Fruit fly (Drosophila melanogaster): ENCODE results near the gene gudu.
A peak's percentile ranks its signal among the peaks of the same experiment; 100 is the strongest.

gudu gene

dm6 chr2L:7434737-7435356 is 46.5 kb downstream of the gudu start (continued):
- TF ChIP-seq CG10274 (GFP tag; optimal IDR thresholded peaks at IDR 0.05) = no peak

DNA sequence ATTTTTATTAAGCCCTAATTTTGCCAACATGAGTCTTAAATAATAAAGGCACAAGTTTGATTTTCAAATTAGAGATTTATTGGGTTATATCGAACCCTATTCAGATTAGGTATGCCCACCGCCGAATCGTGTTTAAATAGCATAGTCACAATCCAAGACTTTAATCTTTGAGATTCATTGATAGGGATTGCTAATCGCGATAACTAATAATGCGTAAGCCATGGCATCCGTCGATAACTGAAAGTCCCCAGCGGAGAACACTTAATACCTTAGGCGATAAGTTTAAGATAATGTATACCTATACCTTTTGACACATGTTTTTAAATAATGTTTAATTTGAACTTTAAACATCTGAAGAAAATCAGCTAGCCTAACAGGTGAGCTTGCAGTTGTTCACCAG is 47.2 kb downstream of the gudu start:
- peak; percentile 8 for TF ChIP-seq sd (tag; optimal IDR thresholded peaks at IDR 0.05)
- no peak for TF ChIP-seq CG2875 (GFP tag; optimal IDR thresholded peaks at IDR 0.05)
- no peak for TF ChIP-seq cato (GFP tag; optimal IDR thresholded peaks at IDR 0.05; ENCODE audit: borderline replicate concordance)
- no peak for TF ChIP-seq Mes4 (GFP tag; optimal IDR thresholded peaks at IDR 0.05)
- TF ChIP-seq CG17359 (tag; optimal IDR thresholded peaks at IDR 0.05) = no peak
- TF ChIP-seq Mrtf (GFP tag; IDR thresholded peaks at IDR 0.05) = no peak
- no peak for TF ChIP-seq grau (tag; optimal IDR thresholded peaks at IDR 0.05)
- TF ChIP-seq PHDP (tag; optimal IDR thresholded peaks at IDR 0.05) = no peak
- TF ChIP-seq NFAT (GFP tag; IDR thresholded peaks at IDR 0.05) = no peak
- TF ChIP-seq CG12299 (tag; optimal IDR thresholded peaks at IDR 0.05) = no peak
- TF ChIP-seq Hand (GFP tag; optimal IDR thresholded peaks at IDR 0.05) = no peak
- no peak for TF ChIP-seq usp (GFP tag; optimal IDR thresholded peaks at IDR 0.05)
- TF ChIP-seq sug (tag; optimal IDR thresholded peaks at IDR 0.05) = peak; percentile 96
- no peak for TF ChIP-seq CG11504 (tag; optimal IDR thresholded peaks at IDR 0.05)
- TF ChIP-seq Lhr (GFP tag; optimal IDR thresholded peaks at IDR 0.05) = no peak
- TF ChIP-seq grn (GFP tag; optimal IDR thresholded peaks at IDR 0.05) = peak; percentile 56
- TF ChIP-seq CG6765 (GFP tag; optimal IDR thresholded peaks at IDR 0.05) = no peak
- TF ChIP-seq CG7987 (GFP tag; optimal IDR thresholded peaks at IDR 0.05) = no peak
- no peak for TF ChIP-seq CG7963 (GFP tag; IDR thresholded peaks at IDR 0.05; ENCODE audit: partially characterized antibody)
- TF ChIP-seq Dfd (GFP tag; optimal IDR thresholded peaks at IDR 0.05) = no peak
- no peak for TF ChIP-seq mld (GFP tag; IDR thresholded peaks at IDR 0.05; ENCODE audit: partially characterized antibody)
- TF ChIP-seq CG13894 (tag; optimal IDR thresholded peaks at IDR 0.05) = no peak
- TF ChIP-seq tna (GFP tag; IDR thresholded peaks at IDR 0.05; ENCODE audit: partially characterized antibody) = no peak
- peak; percentile 52 for TF ChIP-seq CG34376 (GFP tag; optimal IDR thresholded peaks at IDR 0.05)
- no peak for TF ChIP-seq trem (tag; optimal IDR thresholded peaks at IDR 0.05)
- peak; percentile 85 for TF ChIP-seq exex (tag; optimal IDR thresholded peaks at IDR 0.05)
- no peak for TF ChIP-seq E2f2 (GFP tag; IDR thresholded peaks at IDR 0.05)
- TF ChIP-seq corto (GFP tag; optimal IDR thresholded peaks at IDR 0.05) = no peak
- TF ChIP-seq CG1024 (GFP tag; IDR thresholded peaks at IDR 0.05) = no peak
- TF ChIP-seq p53 (GFP tag; optimal IDR thresholded peaks at IDR 0.05) = no peak
- TF ChIP-seq CG6791 (GFP tag; IDR thresholded peaks at IDR 0.05; ENCODE audit: partially characterized antibody) = no peak
- no peak for TF ChIP-seq HLH3B (GFP tag; IDR thresholded peaks at IDR 0.05)
- TF ChIP-seq CG4404 (GFP tag; IDR thresholded peaks at IDR 0.05) = no peak

DNA sequence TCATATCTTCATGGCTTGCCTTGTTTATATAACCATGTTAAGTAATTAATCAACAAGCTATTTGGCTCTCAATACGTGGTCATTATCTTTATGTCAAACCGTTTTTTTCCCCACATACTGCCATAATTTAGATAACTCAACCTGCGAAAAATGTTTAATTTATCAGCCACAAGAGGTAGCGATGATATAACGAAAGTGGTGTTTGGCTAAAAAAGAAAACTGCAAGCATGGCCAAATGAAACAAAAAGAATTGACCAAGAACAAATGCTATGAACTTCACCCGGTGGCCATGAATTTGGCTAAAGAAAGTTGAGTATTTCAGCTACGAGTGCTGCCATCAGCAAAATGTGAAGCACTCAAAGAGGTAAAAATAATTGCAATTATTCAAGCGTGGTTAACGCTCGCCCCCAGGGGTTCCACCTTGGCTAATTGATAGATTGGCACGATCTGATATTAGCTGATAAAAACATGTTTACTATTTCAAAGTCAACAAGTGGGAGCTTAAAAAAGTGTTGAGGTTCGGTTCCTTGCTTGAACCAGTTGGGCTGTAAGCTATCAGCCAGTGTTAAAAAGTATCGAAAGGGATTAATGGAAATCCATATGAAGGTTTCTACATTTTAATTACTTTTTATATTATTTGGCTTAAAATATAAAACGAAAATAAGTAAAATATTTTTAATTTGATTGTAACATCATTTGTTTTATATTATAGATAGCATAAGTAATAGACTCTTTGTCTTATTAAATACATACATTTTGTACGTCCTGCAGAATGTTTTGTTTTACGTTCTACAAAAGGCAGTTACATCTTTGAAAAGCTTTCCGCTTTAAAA is 48.4 kb downstream of the gudu start:
- TF ChIP-seq aop (GFP tag; IDR thresholded peaks at IDR 0.05) = peak; percentile 34; the same call in 1 of the 2 replicates
- TF ChIP-seq zfh1 (GFP tag; IDR thresholded peaks at IDR 0.05) = peak; percentile 78
- TF ChIP-seq H15 (GFP tag; IDR thresholded peaks at IDR 0.05) = peak; percentile 46; the same call in 1 of the 3 replicates
- peak; percentile 92 for TF ChIP-seq Awh (GFP tag; IDR thresholded peaks at IDR 0.05)
- peak; percentile 48 for TF ChIP-seq lilli (GFP tag; optimal IDR thresholded peaks at IDR 0.05)
- TF ChIP-seq nmo (GFP tag; optimal IDR thresholded peaks at IDR 0.05) = no peak
- TF ChIP-seq CG10979 (tag; optimal IDR thresholded peaks at IDR 0.05) = no peak
- peak; percentile 77 for TF ChIP-seq Meics (GFP tag; optimal IDR thresholded peaks at IDR 0.05)
- no peak for TF ChIP-seq ssp (GFP tag; IDR thresholded peaks at IDR 0.05)
- TF ChIP-seq Nf-YA (GFP tag; IDR thresholded peaks at IDR 0.05) = peak; percentile 72
- peak; percentile 60 for TF ChIP-seq Camta (GFP tag; optimal IDR thresholded peaks at IDR 0.05)
- peak; percentile 39 for TF ChIP-seq Dip3 (GFP tag; optimal IDR thresholded peaks at IDR 0.05)
- TF ChIP-seq CG34224 (GFP tag; IDR thresholded peaks at IDR 0.05; ENCODE audit: partially characterized antibody) = no peak
- peak; percentile 79 for TF ChIP-seq CG13123 (GFP tag; optimal IDR thresholded peaks at IDR 0.05)

Data from whole organism, embryonic.